Worm (Caenorhabditis elegans) whole organism, early embryonic: ENCODE measurements around the gene R04B5.5.

ENCODE experiments used
- B0310.2 ChIP-seq: sonication (generic microtip); optimal IDR thresholded peaks from 2 replicates; lab custom pipeline; 2016; ENCODE audit warnings: mild to moderate bottlenecking, missing genetic modification characterization, missing compliant biosample characterization
- F13C5.2 ChIP-seq: sonication (generic microtip); optimal IDR thresholded peaks from 2 replicates; lab custom pipeline; 2017; ENCODE audit warnings: mild to moderate bottlenecking, missing genetic modification characterization, inconsistent platforms, missing compliant biosample characterization
- aly-1 ChIP-seq: sonication (generic microtip); optimal IDR thresholded peaks from 2 replicates; lab custom pipeline; 2016; ENCODE audit warnings: missing genetic modification characterization, missing compliant biosample characterization
- ama-1 ChIP-seq: fragments of 150-350 bp; optimal IDR thresholded peaks from 2 replicates; lab custom pipeline; 2014
- ceh-13 ChIP-seq: fragments of 200-800 bp; sonication (Bioruptor generic); optimal IDR thresholded peaks from 2 replicates; lab custom pipeline; 2018; ENCODE audit warnings: mild to moderate bottlenecking, missing genetic modification characterization, missing compliant biosample characterization
- ceh-36 ChIP-seq: sonication (generic microtip); optimal IDR thresholded peaks from 2 replicates; lab custom pipeline; 2016; ENCODE audit warnings: missing genetic modification characterization, inconsistent platforms, missing compliant biosample characterization
- flt-1 ChIP-seq: fragments of 200-800 bp; sonication (Bioruptor generic); IDR thresholded peaks from 2 replicates; pipeline ENCODE4 v1.3.6; 2022; ENCODE audit warnings: missing genetic modification characterization, missing compliant biosample characterization
- hmbx-1 ChIP-seq: sonication (generic microtip); optimal IDR thresholded peaks from 2 replicates; lab custom pipeline; 2016; ENCODE audit warnings: mild to moderate bottlenecking, missing genetic modification characterization, missing compliant biosample characterization
- hmg-4 ChIP-seq: fragments of 200-800 bp; sonication (Bioruptor generic); optimal IDR thresholded peaks from 2 replicates; lab custom pipeline; 2018; ENCODE audit warnings: mild to moderate bottlenecking, missing genetic modification characterization, missing compliant biosample characterization

- TF ChIP-seq ceh-36 (tag; lab: Kevin White, UChicago) (no peak), hmbx-1 (tag; lab: Kevin White, UChicago) (no peak), flt-1 (no peak), ama-1 (lab: Kevin White, UChicago) (no peak), hmg-4 (GFP tag; lab: Kevin White, UChicago) (no peak), aly-1 (no peak), F13C5.2 (tag; lab: Kevin White, UChicago) (no peak), ceh-13 (GFP tag; lab: Kevin White, UChicago) (no peak), B0310.2 (tag; lab: Kevin White, UChicago) (no peak)
Observed at ce11 chrV:10080905-10081304, 6.4 kb upstream of the R04B5.5 start.
